Worm (Caenorhabditis elegans) whole organism, young adult: ENCODE data around the gene sma-1.

ENCODE experiments used
- B0261.1 ChIP-seq: sonication (generic microtip); optimal IDR thresholded peaks from 2 replicates; lab custom pipeline; 2016; ENCODE audit warnings: mild to moderate bottlenecking, missing genetic modification characterization, moderate library complexity, missing compliant biosample characterization
- C06A6.2 ChIP-seq: fragments of 200-800 bp; sonication (Bioruptor generic); conservative IDR thresholded peaks from 2 replicates; pipeline ENCODE4 v1.3.6; 2022; ENCODE audit warnings: missing genetic modification characterization, missing compliant biosample characterization
- F33H1.4 ChIP-seq: fragments of 200-800 bp; sonication (Bioruptor generic); IDR thresholded peaks from 2 replicates; pipeline ENCODE4 v1.3.6; 2022; ENCODE audit warnings: missing genetic modification reagents, missing genetic modification characterization, missing compliant biosample characterization
- K11D2.4 ChIP-seq: fragments of 200-800 bp; sonication (Bioruptor generic); IDR thresholded peaks from 2 replicates; pipeline ENCODE4 v1.3.6; 2022; ENCODE audit warnings: missing genetic modification reagents, missing genetic modification characterization, missing compliant biosample characterization
- T07F8.4 ChIP-seq: sonication (generic microtip); optimal IDR thresholded peaks from 2 replicates; lab custom pipeline; 2016; ENCODE audit warnings: mild to moderate bottlenecking, missing genetic modification characterization, moderate library complexity, missing compliant biosample characterization
- T26A5.8 ChIP-seq: sonication (generic microtip); optimal IDR thresholded peaks from 2 replicates; lab custom pipeline; 2016; ENCODE audit warnings: missing genetic modification characterization, missing compliant biosample characterization
- ZK185.1 ChIP-seq: sonication (generic microtip); optimal IDR thresholded peaks from 2 replicates; lab custom pipeline; 2016; ENCODE audit warnings: mild to moderate bottlenecking, missing genetic modification characterization, missing compliant biosample characterization; ENCODE audit not compliant: poor library complexity, severe bottlenecking
- ama-1 ChIP-seq, 3 experiments: fragments of 150-350 bp in 1 of 3; sonication (generic microtip) in 2 of 3; optimal IDR thresholded peaks; 2 replicates each; lab custom pipeline; 2014 to 2018; ENCODE audit warnings: missing biosample characterization in 2 of 3, missing genetic modification characterization in 2 of 3, missing genetic modification reagents in 2 of 3
- ceh-100 ChIP-seq: fragments of 200-800 bp; sonication (Bioruptor generic); IDR thresholded peaks from 2 replicates; pipeline ENCODE4 v1.3.6; 2022; ENCODE audit warnings: missing genetic modification reagents, missing genetic modification characterization, missing compliant biosample characterization
- ceh-58 ChIP-seq: fragments of 200-800 bp; sonication (Bioruptor generic); IDR thresholded peaks from 2 replicates; pipeline ENCODE4 v1.3.6; 2022; ENCODE audit warnings: missing genetic modification characterization, missing compliant biosample characterization
- efl-1 ChIP-seq: fragments of 150-350 bp; optimal IDR thresholded peaks from 2 replicates; lab custom pipeline; 2014; ENCODE audit warnings: missing biosample characterization, missing genetic modification reagents, missing genetic modification characterization
- hlh-26 ChIP-seq: fragments of 200-800 bp; sonication (Bioruptor generic); conservative IDR thresholded peaks from 2 replicates; pipeline ENCODE4 v1.3.6; 2022; ENCODE audit warnings: missing genetic modification reagents, missing genetic modification characterization, missing compliant biosample characterization
- lin-26 ChIP-seq: fragments of 200-800 bp; sonication (Bioruptor generic); IDR thresholded peaks from 2 replicates; pipeline ENCODE4 v1.3.6; 2022; ENCODE audit warnings: missing genetic modification reagents, missing genetic modification characterization, missing compliant biosample characterization
- lin-35 ChIP-seq, 3 experiments: fragments of 150-350 bp in 2 of 3; sonication (generic microtip) in 1 of 3; optimal IDR thresholded peaks; 2 replicates each; lab custom pipeline; 2014 to 2018; ENCODE audit warnings: missing biosample characterization in 3 of 3, missing genetic modification characterization in 3 of 3, missing genetic modification reagents in 3 of 3
- lin-40 ChIP-seq: sonication (generic microtip); optimal IDR thresholded peaks from 2 replicates; lab custom pipeline; 2016; ENCODE audit warnings: missing genetic modification characterization, mild to moderate bottlenecking, missing compliant biosample characterization, missing genotype, missing genetic modification reagents
- lin-54 ChIP-seq: fragments of 200-800 bp; sonication (Bioruptor generic); optimal IDR thresholded peaks from 2 replicates; lab custom pipeline; 2018; ENCODE audit warnings: mild to moderate bottlenecking, missing genetic modification characterization, missing compliant biosample characterization
- mcd-1 ChIP-seq: fragments of 200-800 bp; sonication (Bioruptor generic); IDR thresholded peaks from 2 replicates; pipeline ENCODE4 v1.3.6; 2022; ENCODE audit warnings: missing genetic modification reagents, missing genetic modification characterization, missing compliant biosample characterization
- mel-28 ChIP-seq: sonication (generic microtip); optimal IDR thresholded peaks from 2 replicates; lab custom pipeline; 2016; ENCODE audit warnings: borderline replicate concordance, mild to moderate bottlenecking, missing genetic modification characterization, missing compliant biosample characterization
- mes-4 ChIP-seq: sonication (generic microtip); optimal IDR thresholded peaks from 2 replicates; lab custom pipeline; 2016; ENCODE audit warnings: missing genotype, missing genetic modification characterization, missing compliant biosample characterization
- mxl-1 ChIP-seq: sonication (generic microtip); optimal IDR thresholded peaks from 2 replicates; lab custom pipeline; 2016; ENCODE audit warnings: missing genetic modification characterization, missing compliant biosample characterization
- nfya-1 ChIP-seq: sonication (generic microtip); optimal IDR thresholded peaks from 2 replicates; lab custom pipeline; 2017; ENCODE audit warnings: antibody characterized with exemption, missing compliant biosample characterization, missing genetic modification characterization, borderline replicate concordance; ENCODE audit not compliant: insufficient read depth
- nfya-2 ChIP-seq: fragments of 200-800 bp; sonication (Bioruptor generic); IDR thresholded peaks from 2 replicates; pipeline ENCODE4 v1.3.6; 2022; ENCODE audit warnings: missing genetic modification reagents, missing genetic modification characterization, missing compliant biosample characterization
- nfyb-1 ChIP-seq: fragments of 200-800 bp; sonication (Bioruptor generic); IDR thresholded peaks from 2 replicates; pipeline ENCODE4 v1.3.6; 2022; ENCODE audit warnings: missing genetic modification reagents, missing genetic modification characterization, missing compliant biosample characterization
- nhr-120 ChIP-seq: fragments of 200-800 bp; sonication (Bioruptor generic); IDR thresholded peaks from 2 replicates; pipeline ENCODE4 v1.3.6; 2022; ENCODE audit warnings: missing genetic modification characterization, missing compliant biosample characterization
- nhr-27 ChIP-seq: fragments of 200-800 bp; sonication (Bioruptor generic); optimal IDR thresholded peaks from 2 replicates; lab custom pipeline; 2018; ENCODE audit warnings: mild to moderate bottlenecking, missing genetic modification characterization, moderate library complexity, missing compliant biosample characterization
- rcor-1 ChIP-seq: fragments of 200-800 bp; sonication (Bioruptor generic); IDR thresholded peaks from 2 replicates; pipeline ENCODE4 v1.3.6; 2022; ENCODE audit warnings: missing genetic modification reagents, missing genetic modification characterization, missing compliant biosample characterization
- sdz-38 ChIP-seq: sonication (generic microtip); optimal IDR thresholded peaks from 2 replicates; lab custom pipeline; 2016; ENCODE audit warnings: missing genotype, missing genetic modification characterization, missing compliant biosample characterization
- snpc-1.3 ChIP-seq: sonication (generic microtip); optimal IDR thresholded peaks from 2 replicates; lab custom pipeline; 2017; ENCODE audit warnings: missing genetic modification characterization, mild to moderate bottlenecking, missing compliant biosample characterization, antibody characterized with exemption, moderate library complexity, missing genotype, missing genetic modification reagents; ENCODE audit not compliant: insufficient read depth
- somi-1 ChIP-seq: fragments of 200-800 bp; sonication (Bioruptor generic); optimal IDR thresholded peaks from 2 replicates; lab custom pipeline; 2018; ENCODE audit warnings: mild to moderate bottlenecking, missing genetic modification characterization, missing compliant biosample characterization
- tlf-1 ChIP-seq: fragments of 200-800 bp; sonication (Bioruptor generic); optimal IDR thresholded peaks from 2 replicates; lab custom pipeline; 2018; ENCODE audit warnings: mild to moderate bottlenecking, missing genetic modification characterization, missing compliant biosample characterization
- unc-62 ChIP-seq: fragments of 150-350 bp; optimal IDR thresholded peaks from 2 replicates; lab custom pipeline; 2014; ENCODE audit warnings: missing biosample characterization, missing genetic modification reagents, missing genetic modification characterization
- xnd-1 ChIP-seq: sonication (generic microtip); optimal IDR thresholded peaks from 2 replicates; lab custom pipeline; 2016; ENCODE audit warnings: missing genotype, missing genetic modification reagents, missing genetic modification characterization, missing compliant biosample characterization
- ztf-18 ChIP-seq: sonication (generic microtip); optimal IDR thresholded peaks from 2 replicates; lab custom pipeline; 2016; ENCODE audit warnings: missing genotype, mild to moderate bottlenecking, missing genetic modification characterization, missing compliant biosample characterization
- ztf-28 ChIP-seq: fragments of 200-800 bp; sonication (Bioruptor generic); IDR thresholded peaks from 2 replicates; pipeline ENCODE4 v1.3.6; 2022; ENCODE audit warnings: missing genetic modification reagents, missing genetic modification characterization, missing compliant biosample characterization

sma-1 gene

DNA sequence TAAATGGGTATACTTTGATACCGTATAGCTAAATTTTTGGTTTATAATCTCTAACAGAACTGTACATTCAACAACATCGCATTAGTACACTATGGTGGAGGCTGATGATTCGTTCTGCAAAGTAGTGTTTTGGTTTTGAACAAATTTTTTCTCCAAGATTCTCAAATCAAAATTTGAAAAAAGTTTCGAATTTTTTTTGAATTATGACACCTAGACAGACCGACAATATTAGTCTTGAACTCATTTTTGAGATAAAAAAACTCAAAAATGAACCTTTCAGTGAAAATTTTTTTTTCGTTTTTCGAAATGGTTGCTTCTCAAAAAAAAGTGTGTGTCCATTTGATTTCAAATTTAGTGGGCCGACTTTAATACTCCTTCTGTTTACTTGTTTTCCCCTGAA lies 46.2 kb downstream of the sma-1 start:
- TF ChIP-seq ztf-28 (GFP tag; lab: Robert Waterston, UW) (no peak), ama-1 (optimal IDR thresholded peaks at IDR 0.05; lab: Kevin White, UChicago) (no peak), ama-1 (GFP tag; optimal IDR thresholded peaks at IDR 0.05; lab: Kevin White, UChicago) (no peak), ceh-100 (GFP tag; lab: Robert Waterston, UW) (no peak), ztf-18 (tag; lab: Kevin White, UChicago) (no peak), mes-4 (tag; lab: Kevin White, UChicago) (no peak), K11D2.4 (GFP tag; lab: Robert Waterston, UW) (no peak), rcor-1 (no peak), nfya-1 (tag; lab: Kevin White, UChicago) (no peak), T26A5.8 (tag; lab: Kevin White, UChicago) (no peak), efl-1 (GFP tag; lab: Kevin White, UChicago) (no peak), xnd-1 (tag; lab: Kevin White, UChicago) (no peak)

DNA sequence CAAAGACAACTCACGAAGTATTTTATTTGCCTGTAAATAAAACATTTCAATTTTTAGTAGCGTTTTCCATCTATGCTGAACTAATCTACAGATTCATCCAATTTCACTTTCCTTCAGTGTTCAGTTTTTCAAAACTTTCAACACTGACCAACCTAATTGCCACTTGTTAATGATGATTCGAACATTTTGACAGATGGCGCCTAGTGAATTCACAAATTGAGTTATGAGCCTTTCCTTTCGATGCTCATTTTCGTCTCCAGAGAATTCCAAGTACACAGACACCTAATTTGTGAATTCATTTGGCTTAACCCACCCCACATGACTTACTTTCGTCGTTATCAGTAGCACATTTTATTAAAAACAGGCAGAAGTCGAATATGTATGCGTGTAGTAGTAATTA lies 47.6 kb downstream of the sma-1 start:
- no peak for TF ChIP-seq nhr-27 (tag; lab: Kevin White, UChicago)

DNA sequence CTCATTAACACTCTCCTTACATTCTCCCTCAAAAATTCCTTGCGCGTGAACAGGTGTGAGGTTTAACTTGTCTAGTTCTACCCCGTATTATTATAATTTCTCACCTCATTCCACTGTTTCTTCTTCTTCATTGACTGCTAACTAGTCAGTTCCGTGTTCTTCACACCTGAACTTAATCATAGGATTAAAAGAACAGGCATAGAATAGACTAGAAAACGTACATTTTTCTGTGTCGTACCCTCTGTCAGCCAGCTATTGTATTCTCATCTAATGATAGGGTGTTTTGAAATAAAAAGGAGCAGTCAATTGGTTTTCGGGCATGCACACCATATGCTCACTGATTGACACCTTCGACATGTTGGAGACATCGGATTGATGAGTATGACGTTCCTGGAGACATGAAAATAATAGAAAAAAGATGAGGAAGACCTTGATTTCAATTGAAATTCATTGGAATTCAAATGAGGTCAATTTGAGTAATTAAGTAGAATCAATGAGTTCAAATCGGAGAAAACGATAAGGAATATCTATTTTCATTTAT lies 48.2 kb downstream of the sma-1 start:
- TF ChIP-seq lin-35 (GFP tag; optimal IDR thresholded peaks at IDR 0.05; lab: Kevin White, UChicago) (no peak), rcor-1 (no peak), ZK185.1 (tag; lab: Kevin White, UChicago) (no peak), mel-28 (no peak), ceh-100 (GFP tag; lab: Robert Waterston, UW) (no peak), unc-62 (GFP tag; lab: Kevin White, UChicago) (no peak), hlh-26 (GFP tag; lab: Robert Waterston, UW) (no peak), mxl-1 (no peak), tlf-1 (GFP tag; lab: Kevin White, UChicago) (no peak), somi-1 (no peak), ztf-28 (GFP tag; lab: Robert Waterston, UW) (no peak), ceh-58 (GFP tag; lab: Robert Waterston, UW) (no peak), lin-40 (tag; lab: Kevin White, UChicago) (no peak), lin-54 (GFP tag; lab: Kevin White, UChicago) (no peak), snpc-1.3 (tag; lab: Kevin White, UChicago) (no peak), sdz-38 (tag; lab: Kevin White, UChicago) (no peak), nhr-120 (GFP tag; lab: Robert Waterston, UW) (no peak), mcd-1 (GFP tag; lab: Robert Waterston, UW) (no peak), C06A6.2 (no peak)

DNA sequence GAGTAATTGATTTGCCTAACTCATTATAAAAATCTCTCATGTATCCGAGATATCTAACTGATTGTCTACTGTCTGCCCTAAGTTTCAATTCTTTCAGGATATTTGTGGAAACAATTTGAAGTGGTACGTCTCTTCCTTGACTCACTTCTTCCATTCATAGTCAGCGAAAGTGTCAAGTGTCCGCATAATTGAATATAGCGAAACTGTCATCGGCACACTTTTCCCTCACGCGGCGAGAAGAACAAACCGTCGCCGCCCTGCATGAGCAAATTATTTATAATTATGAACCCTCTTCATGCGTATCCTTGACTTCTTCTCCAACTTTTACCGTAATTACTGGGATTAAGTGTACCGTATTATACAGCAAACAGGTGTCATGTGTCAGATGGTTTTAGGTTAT lies 49.3 kb downstream of the sma-1 start:
- no peak for TF ChIP-seq snpc-1.3 (tag; lab: Kevin White, UChicago)
- TF ChIP-seq T07F8.4 (tag; lab: Kevin White, UChicago) = no peak
- no peak for TF ChIP-seq nfyb-1 (GFP tag; lab: Robert Waterston, UW)
- no peak for TF ChIP-seq C06A6.2
- no peak for TF ChIP-seq nfya-2
- no peak for TF ChIP-seq F33H1.4 (GFP tag; lab: Robert Waterston, UW)
- no peak for TF ChIP-seq lin-26
- TF ChIP-seq T26A5.8 (tag; lab: Kevin White, UChicago) = no peak
- no peak for TF ChIP-seq B0261.1 (tag; lab: Kevin White, UChicago)
- TF ChIP-seq, all 124 proteins: peak for 0
